Fruit fly (Drosophila melanogaster) Kc167 (cell line): ENCODE data around the gene cpo.

Source experiments
- Myc ChIP-seq: fragments of >200 bp; optimal IDR thresholded peaks from 2 replicates; lab custom pipeline; 2017; ENCODE audit warnings: missing external identifiers
- Sin3A ChIP-seq: fragments of >200 bp; optimal IDR thresholded peaks from 2 replicates; lab custom pipeline; 2018; ENCODE audit warnings: missing external identifiers
- h ChIP-seq: fragments of >200 bp; optimal IDR thresholded peaks from 3 replicates; lab custom pipeline; 2018; ENCODE audit warnings: missing external identifiers
- insv ChIP-seq: fragments of >200 bp; optimal IDR thresholded peaks from 3 replicates; lab custom pipeline; 2018; ENCODE audit warnings: missing external identifiers
- psq ChIP-seq: fragments of >200 bp; optimal IDR thresholded peaks from 2 replicates; lab custom pipeline; 2017; ENCODE audit warnings: missing external identifiers
- ttk ChIP-seq: sonication (Bioruptor generic); optimal IDR thresholded peaks from 2 replicates; lab custom pipeline; 2017; ENCODE audit warnings: missing external identifiers

Gene cpo

DNA sequence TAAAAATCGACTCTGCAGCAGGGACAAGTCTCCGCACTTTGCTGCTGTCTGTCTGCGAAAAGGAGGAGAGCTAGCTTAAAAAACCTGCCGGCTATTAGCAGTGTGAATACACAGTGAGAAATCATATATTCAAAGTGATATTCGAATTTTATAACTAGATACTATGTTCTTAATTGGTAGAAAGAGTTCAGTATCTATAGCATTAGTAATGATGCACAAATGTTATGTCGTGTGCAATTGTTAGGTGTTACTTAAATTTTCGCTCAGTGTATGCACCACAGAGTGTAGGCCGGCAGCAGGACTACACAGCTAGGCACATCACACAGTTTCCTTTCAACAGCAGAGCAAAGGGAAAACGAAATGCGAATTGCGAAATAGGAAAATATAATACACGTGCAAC lies 15.1 kb downstream of the cpo start:
- TF ChIP-seq Myc (no peak), Sin3A (lab: Kevin White, UChicago) (no peak), psq (no peak), h (lab: Kevin White, UChicago) (no peak), ttk (no peak), insv (lab: Kevin White, UChicago) (no peak)

DNA sequence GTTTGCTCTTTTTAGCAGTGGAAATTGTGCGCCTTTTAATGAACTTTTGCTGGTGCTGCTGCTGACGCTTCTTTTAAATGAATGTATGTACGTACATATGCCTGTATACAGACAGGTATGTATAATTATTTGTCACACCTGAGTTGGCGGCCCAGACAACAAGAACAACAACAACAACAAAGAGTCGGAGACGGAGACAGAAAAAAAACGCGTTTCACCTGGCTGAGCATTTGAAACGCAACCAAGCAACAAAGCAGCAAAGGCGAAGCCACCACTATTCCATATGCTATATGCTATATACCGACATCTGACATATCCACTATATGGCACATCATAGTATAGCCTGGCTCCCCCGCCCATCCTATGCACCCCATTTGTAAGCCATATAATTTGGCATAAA lies 19.1 kb downstream of the cpo start:
- no peak for TF ChIP-seq h (lab: Kevin White, UChicago)
- TF ChIP-seq ttk, result no peak
- TF ChIP-seq Sin3A (lab: Kevin White, UChicago), result no peak
- TF ChIP-seq Myc, result no peak
- TF ChIP-seq psq, result no peak
- no peak for TF ChIP-seq insv (lab: Kevin White, UChicago)

DNA sequence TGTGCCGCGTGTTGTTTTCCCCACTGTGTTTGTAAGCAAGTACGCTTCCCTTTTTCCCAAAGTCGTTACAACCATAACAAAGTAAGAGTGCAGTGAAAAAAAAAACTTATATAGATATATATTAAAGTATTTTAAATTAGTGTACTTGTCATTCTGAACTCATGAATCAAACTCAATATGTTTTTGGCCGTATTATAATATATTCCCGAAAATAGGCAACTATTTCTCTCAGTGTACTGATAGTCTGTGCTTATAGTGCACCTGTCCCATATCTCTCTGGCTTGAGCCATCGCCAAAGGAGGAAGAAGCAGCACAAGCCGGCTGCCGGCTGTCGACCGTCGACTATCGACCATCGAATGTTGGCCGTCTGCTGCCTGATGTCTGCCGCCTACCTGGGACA lies 21.5 kb downstream of the cpo start:
- TF ChIP-seq psq, result no peak
- no peak for TF ChIP-seq insv (lab: Kevin White, UChicago)
- TF ChIP-seq ttk, result no peak

DNA sequence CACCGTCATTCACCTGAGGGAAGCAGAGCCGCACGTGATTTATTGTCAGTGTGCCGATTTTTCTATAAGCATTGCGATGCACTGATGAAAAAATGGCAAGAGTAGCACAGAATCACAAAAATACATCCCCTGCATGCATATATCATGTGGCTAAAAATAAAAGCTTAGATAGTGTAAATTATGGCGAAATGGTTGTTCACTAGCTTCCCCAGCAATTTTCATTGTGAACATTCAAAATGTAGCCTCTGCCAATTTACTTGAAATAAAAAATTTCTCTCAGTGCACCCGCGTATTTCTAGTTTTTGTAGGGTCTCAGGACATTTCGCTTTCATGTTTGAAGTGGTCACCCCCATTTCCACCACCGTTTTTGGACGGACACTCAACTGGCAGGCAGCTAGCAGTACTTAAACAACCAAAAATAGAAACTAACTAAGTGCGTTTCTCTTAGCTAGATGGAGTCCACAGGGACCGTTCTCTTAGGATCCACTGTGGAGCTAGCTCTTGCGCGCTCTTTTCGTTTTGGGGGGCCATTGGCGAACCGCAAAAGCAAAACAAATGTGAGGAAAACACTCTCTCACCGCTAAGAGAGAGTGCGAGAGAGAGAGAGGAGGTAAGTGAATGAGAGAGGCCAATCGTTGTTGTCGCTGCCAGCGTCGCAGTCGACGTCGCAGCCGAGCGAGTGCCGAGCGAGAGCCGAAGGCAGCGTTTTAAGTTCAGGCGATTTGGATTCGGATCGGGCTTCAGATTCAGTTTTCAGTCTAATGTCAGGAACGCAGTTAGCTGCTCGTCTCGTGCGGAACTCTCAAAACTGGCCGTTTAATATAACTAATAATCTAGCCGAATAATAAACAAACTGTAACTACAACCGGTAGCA lies 24.0 kb downstream of the cpo start:
- no peak for TF ChIP-seq Sin3A (lab: Kevin White, UChicago)
- TF ChIP-seq h (lab: Kevin White, UChicago), result no peak
- no peak for TF ChIP-seq psq
- no peak for TF ChIP-seq insv (lab: Kevin White, UChicago)
- no peak for TF ChIP-seq ttk
- no peak for TF ChIP-seq Myc

DNA sequence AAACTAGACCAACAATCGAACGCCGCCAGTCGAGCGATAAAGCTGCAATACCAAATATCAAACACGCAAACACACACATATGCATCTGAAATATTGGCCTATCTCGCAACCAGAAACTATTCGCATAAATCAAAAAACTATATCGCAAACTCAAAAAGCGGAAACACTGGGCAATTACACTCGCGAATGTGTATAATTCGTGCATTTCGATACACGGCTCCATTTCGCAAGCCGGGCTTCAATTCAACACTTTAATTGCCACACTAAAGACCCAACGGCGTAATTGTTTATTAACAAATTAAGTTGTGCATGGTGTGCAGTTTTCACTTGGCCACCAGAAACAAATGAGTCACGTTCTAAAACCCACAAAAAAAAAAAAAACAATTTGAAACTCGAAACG lies 24.7 kb downstream of the cpo start:
- TF ChIP-seq Sin3A (lab: Kevin White, UChicago), result no peak
- no peak for TF ChIP-seq h (lab: Kevin White, UChicago)
- no peak for TF ChIP-seq insv (lab: Kevin White, UChicago)
- TF ChIP-seq psq, result no peak
- TF ChIP-seq Myc, result no peak
- TF ChIP-seq ttk, result no peak

DNA sequence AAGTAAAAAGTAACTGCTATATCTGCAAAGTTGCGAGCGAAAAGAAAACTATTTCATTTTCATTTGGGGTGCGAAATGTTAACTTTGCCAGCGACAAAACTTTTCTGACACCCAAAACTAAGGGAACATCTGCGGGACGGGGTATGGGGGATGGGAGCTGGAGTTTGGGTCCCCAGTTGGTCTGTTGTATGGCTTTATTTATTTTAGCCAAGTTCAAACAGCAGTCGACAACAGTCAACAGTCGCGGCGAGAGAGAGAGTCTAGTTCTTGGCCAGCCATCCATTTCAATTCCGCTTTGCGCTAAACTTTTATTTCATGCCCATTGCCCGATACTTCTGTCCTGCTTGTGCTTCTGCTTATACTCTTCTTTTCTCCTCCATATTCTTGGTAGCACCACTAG lies 26.1 kb downstream of the cpo start:
- TF ChIP-seq insv (lab: Kevin White, UChicago) (no peak), h (lab: Kevin White, UChicago) (no peak), Sin3A (lab: Kevin White, UChicago) (no peak), Myc (no peak), psq (no peak), ttk (no peak)

DNA sequence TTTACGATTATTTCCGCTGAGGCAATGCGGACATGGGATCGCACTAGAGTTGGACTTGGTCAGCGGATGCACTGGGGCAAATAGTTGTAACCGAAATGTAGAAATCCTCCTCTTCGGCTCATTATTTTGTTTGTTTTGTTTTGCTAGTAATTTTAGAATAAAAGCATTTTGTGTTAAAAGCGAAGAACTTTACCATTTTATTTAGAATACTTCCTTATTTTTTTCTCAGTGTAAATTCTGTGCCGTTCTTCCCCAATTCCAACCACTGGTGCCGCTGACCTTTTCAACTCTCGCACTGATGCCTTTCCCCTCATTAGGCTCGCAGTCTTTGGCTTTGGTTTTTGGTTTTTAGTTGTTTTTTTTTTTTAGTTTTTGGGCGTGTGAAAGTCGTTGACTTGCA lies 26.6 kb downstream of the cpo start:
- TF ChIP-seq Sin3A (lab: Kevin White, UChicago) (no peak), h (lab: Kevin White, UChicago) (no peak), insv (lab: Kevin White, UChicago) (no peak), psq (no peak)

DNA sequence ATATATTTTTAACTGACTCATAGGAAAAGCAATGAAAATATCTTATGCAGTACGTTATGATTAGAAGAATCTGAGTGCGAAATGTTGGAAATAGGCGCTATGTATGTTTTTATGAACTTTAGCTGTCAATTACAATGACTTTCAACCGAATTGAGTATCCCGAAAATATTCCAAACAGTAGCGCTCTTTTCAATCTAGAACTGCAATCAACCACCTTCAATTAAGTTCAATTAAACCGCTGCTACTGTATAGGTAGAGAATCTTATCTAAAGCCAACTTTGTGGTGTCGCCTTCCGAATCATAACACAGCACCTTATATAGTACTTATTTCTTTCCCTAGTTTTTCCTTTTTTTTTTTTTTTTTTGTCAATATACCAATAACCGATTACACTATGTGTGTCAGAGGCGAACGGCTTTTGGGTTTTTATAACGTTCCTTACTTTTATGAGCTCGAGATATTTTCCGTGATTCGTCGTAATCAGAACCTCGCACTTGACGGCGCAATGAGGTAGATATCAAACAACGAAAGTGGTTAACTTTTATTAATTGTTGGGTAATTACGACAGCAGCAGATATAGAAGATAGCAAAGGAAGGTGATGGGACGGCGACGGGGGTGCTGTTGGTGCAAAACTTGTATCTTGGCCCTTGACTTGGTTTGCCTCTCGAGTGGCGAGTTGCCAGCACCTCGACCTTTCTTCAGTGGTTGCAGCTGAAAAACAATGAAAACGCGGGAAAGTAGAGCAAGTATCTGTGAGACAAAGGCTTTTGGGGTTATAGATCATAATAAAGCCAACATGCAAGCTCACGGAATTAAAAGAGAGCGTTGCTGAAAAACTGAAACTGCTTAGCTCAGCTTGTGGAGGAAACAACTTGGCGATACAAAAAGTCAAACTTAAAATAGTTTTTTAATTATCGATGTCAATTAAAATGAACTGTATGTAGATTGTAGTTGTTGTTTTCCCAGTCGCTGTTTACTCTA lies 28.9 kb downstream of the cpo start:
- TF ChIP-seq insv (lab: Kevin White, UChicago) (no peak), Myc (no peak), ttk (no peak), Sin3A (lab: Kevin White, UChicago) (no peak), psq (no peak), h (lab: Kevin White, UChicago) (no peak)

DNA sequence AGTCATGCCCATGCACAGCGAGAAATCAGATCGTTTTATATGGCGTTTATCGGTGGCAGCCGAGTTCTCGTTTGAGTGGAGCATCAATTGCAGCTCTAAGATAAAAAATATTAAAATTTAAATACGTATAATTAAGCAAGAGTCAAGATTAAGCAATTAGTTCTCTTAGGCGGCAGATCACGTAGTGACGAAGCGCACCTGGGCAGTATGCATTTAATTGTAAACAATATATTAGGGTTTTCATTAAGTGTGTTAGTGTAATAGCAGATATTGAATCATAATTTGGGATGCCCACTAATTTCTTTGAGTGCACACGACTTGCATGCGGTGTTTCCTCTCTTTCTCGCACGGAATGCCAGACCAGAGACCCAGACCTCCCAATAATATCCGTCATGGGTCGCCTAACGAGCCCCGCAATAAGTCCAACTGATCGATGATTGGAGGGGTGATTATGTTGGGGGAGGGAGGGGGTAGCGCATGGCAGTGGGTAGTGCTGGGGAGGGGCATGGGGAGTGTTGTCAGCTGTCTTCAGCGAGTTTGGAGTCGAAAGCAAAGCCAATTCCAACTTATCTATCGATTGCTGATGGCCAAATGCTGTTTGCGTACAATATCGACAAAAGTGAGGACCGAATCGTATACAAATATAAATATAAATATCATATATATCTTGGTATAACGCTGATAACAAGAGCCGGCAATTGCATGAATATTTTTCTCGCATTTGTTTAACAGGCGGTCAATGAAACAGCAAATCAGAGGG lies 29.9 kb downstream of the cpo start:
- TF ChIP-seq ttk, result no peak
- no peak for TF ChIP-seq Sin3A (lab: Kevin White, UChicago)
- TF ChIP-seq Myc, result no peak
- TF ChIP-seq psq, result no peak
- no peak for TF ChIP-seq insv (lab: Kevin White, UChicago)
- TF ChIP-seq h (lab: Kevin White, UChicago), result no peak

DNA sequence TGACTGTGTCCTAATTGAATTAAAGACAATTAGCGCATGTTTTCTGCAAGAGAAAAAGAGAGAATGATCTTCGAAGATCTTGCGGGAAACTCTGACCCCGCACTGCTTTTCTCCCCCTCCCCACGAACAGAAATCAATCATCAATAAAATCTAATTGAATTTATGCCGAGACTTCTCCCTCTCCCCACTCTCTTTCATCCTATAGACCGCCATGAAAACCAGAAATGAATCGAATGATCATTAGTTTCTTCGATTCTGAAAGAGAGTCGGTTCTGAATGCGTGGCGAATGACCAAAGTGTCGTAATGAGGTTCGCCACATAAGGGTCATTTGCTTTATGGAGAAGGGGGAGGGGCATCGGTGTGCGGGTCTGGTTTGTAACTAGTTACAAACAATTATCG lies 30.8 kb downstream of the cpo start:
- TF ChIP-seq insv (lab: Kevin White, UChicago) (no peak), ttk (no peak), psq (no peak), Sin3A (lab: Kevin White, UChicago) (no peak), h (lab: Kevin White, UChicago) (no peak), Myc (no peak)

DNA sequence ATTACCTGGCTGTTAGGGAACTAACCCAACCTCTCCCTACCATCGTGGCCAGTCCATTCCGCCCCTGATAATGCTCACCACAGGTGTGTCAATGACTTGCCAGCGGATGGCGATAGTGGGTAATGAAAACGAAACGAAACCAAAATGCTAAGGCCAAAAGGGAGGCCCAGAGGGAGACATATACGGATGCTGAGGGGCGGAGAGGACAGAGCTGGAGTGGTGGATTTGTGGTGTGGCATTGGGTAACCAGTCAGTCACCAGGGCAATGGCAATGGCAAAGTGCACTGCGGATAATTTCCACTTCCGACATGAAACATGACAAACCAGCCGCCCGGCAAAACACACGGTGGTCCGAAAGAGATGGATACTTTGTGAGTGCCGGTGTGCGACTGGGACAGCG lies 31.7 kb downstream of the cpo start:
- TF ChIP-seq insv (lab: Kevin White, UChicago) (no peak), h (lab: Kevin White, UChicago) (no peak), Sin3A (lab: Kevin White, UChicago) (no peak), Myc (no peak), psq (no peak), ttk (no peak)

DNA sequence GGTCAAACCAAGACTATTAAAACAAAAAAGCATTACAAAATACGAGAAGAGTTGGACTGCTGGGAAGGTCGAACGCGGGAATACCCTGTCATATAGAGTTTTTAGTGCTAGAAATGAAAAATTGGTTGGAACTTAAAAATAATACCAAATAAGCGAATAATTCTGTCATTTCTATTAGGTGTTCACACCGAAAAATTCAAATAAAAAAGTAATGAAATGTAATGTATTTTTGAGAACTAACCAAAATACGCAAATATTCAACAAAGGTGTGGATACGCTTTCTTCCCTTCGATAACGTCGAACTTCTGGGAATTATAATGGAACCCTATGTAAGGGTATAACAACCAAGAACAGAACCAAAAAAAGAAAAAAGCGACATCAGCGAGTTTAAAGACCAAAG lies 32.1 kb downstream of the cpo start:
- TF ChIP-seq h (lab: Kevin White, UChicago) (no peak), insv (lab: Kevin White, UChicago) (no peak), ttk (no peak), psq (no peak), Myc (no peak), Sin3A (lab: Kevin White, UChicago) (no peak)
